Worm (Caenorhabditis elegans): ENCODE data around the gene dohh-1.

dohh-1 gene

ce11 chrII:10592452-10592851 is 12.7 kb downstream of the dohh-1 start, which contains the start of gene crn-5:
Gene crn-5, plus strand, starts transcription at chrII:10592752.
- TF ChIP-seq hlh-13 (GFP tag; optimal IDR thresholded peaks at IDR 0.05) (no peak), fkh-10 (GFP tag; optimal IDR thresholded peaks at IDR 0.05) (no peak), F13H6.1 (tag; optimal IDR thresholded peaks at IDR 0.05) (no peak), dve-1 (tag; optimal IDR thresholded peaks at IDR 0.05) (no peak), ahr-1 (tag; optimal IDR thresholded peaks at IDR 0.05) (no peak), K09A11.1 (tag; optimal IDR thresholded peaks at IDR 0.05; ENCODE audit: insufficient read depth) (no peak), ttx-3 (tag; optimal IDR thresholded peaks at IDR 0.05) (no peak), fax-1 (tag; optimal IDR thresholded peaks at IDR 0.05) (no peak), mec-3 (tag; optimal IDR thresholded peaks at IDR 0.05; ENCODE audit: borderline replicate concordance) (no peak), sox-4 (tag; optimal IDR thresholded peaks at IDR 0.05) (no peak), ets-4 (tag; optimal IDR thresholded peaks at IDR 0.05) (no peak), ceh-24 (tag; optimal IDR thresholded peaks at IDR 0.05) (no peak), pha-2 (tag; optimal IDR thresholded peaks at IDR 0.05) (no peak), pqm-1 (tag; optimal IDR thresholded peaks at IDR 0.05) (no peak), hlh-8 (tag; optimal IDR thresholded peaks at IDR 0.05) (no peak), dmd-4 (tag; optimal IDR thresholded peaks at IDR 0.05; ENCODE audit: borderline replicate concordance) (no peak), syd-9 (tag; optimal IDR thresholded peaks at IDR 0.05) (no peak), lin-11 (tag; optimal IDR thresholded peaks at IDR 0.05) (no peak), ceh-14 (tag; optimal IDR thresholded peaks at IDR 0.05) (no peak)

ce11 chrII:10594312-10594711 is 14.6 kb downstream of the dohh-1 start:
- TF ChIP-seq mec-3 (tag; optimal IDR thresholded peaks at IDR 0.05; ENCODE audit: borderline replicate concordance) (no peak), ceh-2 (tag; optimal IDR thresholded peaks at IDR 0.05) (no peak), lin-11 (tag; optimal IDR thresholded peaks at IDR 0.05) (no peak), F13H6.1 (tag; optimal IDR thresholded peaks at IDR 0.05) (no peak), zip-5 (tag; optimal IDR thresholded peaks at IDR 0.05) (no peak), ceh-14 (tag; optimal IDR thresholded peaks at IDR 0.05) (no peak), nhr-232 (tag; optimal IDR thresholded peaks at IDR 0.05) (no peak), npax-4 (tag; optimal IDR thresholded peaks at IDR 0.05) (no peak), tbx-7 (tag; optimal IDR thresholded peaks at IDR 0.05) (no peak), ceh-48 (tag; optimal IDR thresholded peaks at IDR 0.05) (no peak), ceh-6 (GFP tag; optimal IDR thresholded peaks at IDR 0.05) (no peak), C38D4.7 (GFP tag; optimal IDR thresholded peaks at IDR 0.05) (no peak), dve-1 (tag; optimal IDR thresholded peaks at IDR 0.05) (no peak)

- TF ChIP-seq elt-2 (tag; optimal IDR thresholded peaks at IDR 0.05) (peak; percentile 94), ceh-14 (tag; optimal IDR thresholded peaks at IDR 0.05) (no peak), C08G9.2 (tag; optimal IDR thresholded peaks at IDR 0.05) (no peak)
These were observed 15.0 kb downstream of the dohh-1 start, which contains the start of gene C14A4.6 for ce11 chrII:10594758-10595157. Gene C14A4.6, minus strand, starts transcription at chrII:10594776.

ce11 chrII:10596462-10596861 is 16.7 kb downstream of the dohh-1 start, which contains the start of gene C14A4.7:
Gene C14A4.7, minus strand, starts transcription at chrII:10596562.
- TF ChIP-seq unc-3 (GFP tag; conservative IDR thresholded peaks at IDR 0.05) (no peak), unc-3 (tag; optimal IDR thresholded peaks at IDR 0.05) (no peak), syd-9 (tag; optimal IDR thresholded peaks at IDR 0.05) (no peak), pqm-1 (tag; optimal IDR thresholded peaks at IDR 0.05) (no peak), sox-2 (GFP tag; IDR thresholded peaks at IDR 0.05) (no peak), pax-1 (tag; optimal IDR thresholded peaks at IDR 0.05) (no peak)

- TF ChIP-seq ceh-31 (tag; optimal IDR thresholded peaks at IDR 0.05), result no peak
- TF ChIP-seq lim-6 (tag; optimal IDR thresholded peaks at IDR 0.05), result no peak
- no peak for TF ChIP-seq ceh-18 (tag; optimal IDR thresholded peaks at IDR 0.05)
- no peak for TF ChIP-seq lin-11 (tag; optimal IDR thresholded peaks at IDR 0.05)
- no peak for TF ChIP-seq Y22D7AL.16 (tag; optimal IDR thresholded peaks at IDR 0.05)
- no peak for TF ChIP-seq che-1 (tag; optimal IDR thresholded peaks at IDR 0.05)
- no peak for TF ChIP-seq K02D7.2 (tag; optimal IDR thresholded peaks at IDR 0.05)
- no peak for TF ChIP-seq hlh-6 (tag; optimal IDR thresholded peaks at IDR 0.05)
- TF ChIP-seq syd-9 (tag; optimal IDR thresholded peaks at IDR 0.05), result no peak
- TF ChIP-seq C38D4.7 (GFP tag; optimal IDR thresholded peaks at IDR 0.05), result no peak
- TF ChIP-seq unc-86 (tag; optimal IDR thresholded peaks at IDR 0.05), result no peak
- TF ChIP-seq tbx-7 (tag; optimal IDR thresholded peaks at IDR 0.05), result no peak
- no peak for TF ChIP-seq odd-2 (tag; optimal IDR thresholded peaks at IDR 0.05)
- TF ChIP-seq F13H6.1 (tag; optimal IDR thresholded peaks at IDR 0.05), result no peak
- no peak for TF ChIP-seq dve-1 (tag; optimal IDR thresholded peaks at IDR 0.05)
- no peak for TF ChIP-seq zip-5 (tag; optimal IDR thresholded peaks at IDR 0.05)
- no peak for TF ChIP-seq tbx-2 (tag; optimal IDR thresholded peaks at IDR 0.05)
- no peak for TF ChIP-seq pha-4 (tag; optimal IDR thresholded peaks at IDR 0.05)
- no peak for TF ChIP-seq elt-2 (tag; optimal IDR thresholded peaks at IDR 0.05)
- no peak for TF ChIP-seq elt-4 (tag; optimal IDR thresholded peaks at IDR 0.05)
These were observed 18.3 kb downstream of the dohh-1 start, which contains the start of gene C14A4.8 for ce11 chrII:10598039-10598438. Gene C14A4.8, minus strand, starts transcription at chrII:10598139.

Measured in whole organism, late embryonic.